Worm (Caenorhabditis elegans): ENCODE data around the gene cls-3.

- TF ChIP-seq ztf-29 (GFP tag; IDR thresholded peaks at IDR 0.05) (no peak), tab-1 (GFP tag; IDR thresholded peaks at IDR 0.05) (no peak), ztf-23 (GFP tag; IDR thresholded peaks at IDR 0.05) (no peak), flt-1 (GFP tag; IDR thresholded peaks at IDR 0.05) (no peak)
Observed at ce11 chrIII:9181246-9181645, 9.7 kb downstream of the cls-3 start, which contains the start of gene tax-4.

Measured in whole organism, midembryonic.